Fruit fly (Drosophila melanogaster): Measurements from ENCODE around the gene Ho.

Gene Ho

dm6 chr3R:11655873-11656374, 23.6 kb upstream of the Ho start, which contains the start of gene CG42327 (continued):
- TF ChIP-seq CG10543 (GFP tag; optimal IDR thresholded peaks at IDR 0.05) (peak; percentile 80), HLH3B (GFP tag; IDR thresholded peaks at IDR 0.05) (peak; percentile 96), Hr39 (optimal IDR thresholded peaks at IDR 0.05) (no peak), Neu2 (GFP tag; optimal IDR thresholded peaks at IDR 0.05; ENCODE audit: borderline replicate concordance) (no peak), CG7271 (tag; optimal IDR thresholded peaks at IDR 0.05) (peak; percentile 88), Ssrp (tag; optimal IDR thresholded peaks at IDR 0.05) (peak; percentile 93), slou (GFP tag; optimal IDR thresholded peaks at IDR 0.05) (peak; percentile 79), lov (optimal IDR thresholded peaks at IDR 0.05) (no peak), lov (GFP tag; IDR thresholded peaks at IDR 0.05) (peak; percentile 96), CG9876 (GFP tag; optimal IDR thresholded peaks at IDR 0.05) (peak; percentile 45), fd96Cb (tag; optimal IDR thresholded peaks at IDR 0.05) (peak; percentile 95), vfl (GFP tag; optimal IDR thresholded peaks at IDR 0.05) (peak; percentile 73), hbn (GFP tag; IDR thresholded peaks at IDR 0.05; ENCODE audit: partially characterized antibody) (no peak), Mad (GFP tag; optimal IDR thresholded peaks at IDR 0.05) (peak; percentile 89), CG6813 (GFP tag; optimal IDR thresholded peaks at IDR 0.05) (peak; percentile 94), Nf-YA (GFP tag; IDR thresholded peaks at IDR 0.05) (peak; percentile 96), CG4282 (GFP tag; optimal IDR thresholded peaks at IDR 0.05) (peak; percentile 79), mam (GFP tag; optimal IDR thresholded peaks at IDR 0.05) (peak; percentile 47), Ravus (GFP tag; IDR thresholded peaks at IDR 0.05) (peak; percentile 66), CG43689 (GFP tag; IDR thresholded peaks at IDR 0.05) (peak; percentile 80), CG14050 (GFP tag; IDR thresholded peaks at IDR 0.05) (peak; percentile 94), CG11085 (GFP tag; IDR thresholded peaks at IDR 0.05) (peak; percentile 69), Hr51 (GFP tag; optimal IDR thresholded peaks at IDR 0.05) (peak; percentile 74 to 96), YL-1 (GFP tag; optimal IDR thresholded peaks at IDR 0.05) (peak; percentile 68), CG6654 (GFP tag; optimal IDR thresholded peaks at IDR 0.05) (peak; percentile 77), H15 (GFP tag; IDR thresholded peaks at IDR 0.05) (peak; percentile 97), CG9932 (GFP tag; IDR thresholded peaks at IDR 0.05) (peak; percentile 80), hb (GFP tag; IDR thresholded peaks at IDR 0.05; ENCODE audit: partially characterized antibody) (no peak), sna (GFP tag; IDR thresholded peaks at IDR 0.05; ENCODE audit: partially characterized antibody) (peak; percentile 64), fd3F (GFP tag; optimal IDR thresholded peaks at IDR 0.05) (peak; percentile 70), org-1 (GFP tag; optimal IDR thresholded peaks at IDR 0.05) (peak; percentile 91), Hand (GFP tag; optimal IDR thresholded peaks at IDR 0.05) (peak; percentile 66), dimm (GFP tag; IDR thresholded peaks at IDR 0.05) (peak; percentile 77), sd (tag; optimal IDR thresholded peaks at IDR 0.05) (peak; percentile 73), Dip2 (GFP tag; IDR thresholded peaks at IDR 0.05) (peak; percentile 65), pfk (GFP tag; optimal IDR thresholded peaks at IDR 0.05) (no peak), Atf-2 (GFP tag; optimal IDR thresholded peaks at IDR 0.05) (peak; percentile 82), Bgb (GFP tag; IDR thresholded peaks at IDR 0.05; ENCODE audit: partially characterized antibody) (peak; percentile 50), gem (tag; optimal IDR thresholded peaks at IDR 0.05) (peak; percentile 98), dmrt99B (tag; optimal IDR thresholded peaks at IDR 0.05) (peak; percentile 96), CG12219 (GFP tag; optimal IDR thresholded peaks at IDR 0.05) (peak; percentile 90), wek (GFP tag; optimal IDR thresholded peaks at IDR 0.05) (peak; percentile 60), NK7.1 (GFP tag; optimal IDR thresholded peaks at IDR 0.05) (peak; percentile 64), CG10366 (GFP tag; IDR thresholded peaks at IDR 0.05) (peak; percentile 96), grau (tag; optimal IDR thresholded peaks at IDR 0.05) (peak; percentile 91), vnd (GFP tag; IDR thresholded peaks at IDR 0.05; ENCODE audit: partially characterized antibody) (no peak), HLHmδ (GFP tag; optimal IDR thresholded peaks at IDR 0.05) (no peak), crol (GFP tag; IDR thresholded peaks at IDR 0.05) (peak; percentile 77), gfzf (GFP tag; optimal IDR thresholded peaks at IDR 0.05) (no peak), hth (optimal IDR thresholded peaks at IDR 0.05) (no peak), Dip3 (GFP tag; optimal IDR thresholded peaks at IDR 0.05) (peak; percentile 48)
